Fruit fly (Drosophila melanogaster) whole organism, embryonic: ENCODE measurements around the gene CG5644.
A peak's percentile ranks its signal among the peaks of the same experiment; 100 is the strongest.

Experiments
- Adf1 ChIP-seq: fragments of 200-800 bp; sonication (Bioruptor generic); IDR thresholded peaks from 2 replicates; pipeline ENCODE4 v1.3.6; 2022; ENCODE audit warnings: missing biosample characterization, missing genetic modification characterization
- BtbVII ChIP-seq: fragments of 200-800 bp; sonication (Bioruptor generic); optimal IDR thresholded peaks from 3 replicates; lab custom pipeline; 2017; ENCODE audit warnings: missing biosample characterization, mild to moderate bottlenecking, missing genetic modification characterization
- CG10267 ChIP-seq: fragments of 200-800 bp; sonication (Bioruptor generic); optimal IDR thresholded peaks from 2 replicates; lab custom pipeline; 2018; ENCODE audit warnings: missing biosample characterization, mild to moderate bottlenecking, missing genetic modification characterization, moderate library complexity
- CG10321 ChIP-seq: fragments of 200-800 bp; sonication (Bioruptor generic); IDR thresholded peaks from 2 replicates; pipeline ENCODE4 v1.3.6; 2022; ENCODE audit warnings: missing biosample characterization, missing genetic modification characterization
- CG10979 ChIP-seq: fragments of 200-800 bp; sonication (Bioruptor generic); optimal IDR thresholded peaks from 2 replicates; lab custom pipeline; 2018; ENCODE audit warnings: missing biosample characterization, mild to moderate bottlenecking, missing genetic modification characterization, moderate library complexity
- CG12942 ChIP-seq: fragments of 200-800 bp; sonication (Bioruptor generic); optimal IDR thresholded peaks from 3 replicates; lab custom pipeline; 2016; ENCODE audit warnings: missing biosample characterization, missing genetic modification characterization
- CG14014 ChIP-seq: fragments of 200-800 bp; sonication (Bioruptor generic); IDR thresholded peaks from 2 replicates; pipeline ENCODE4 v1.3.6; 2022; ENCODE audit warnings: missing biosample characterization, missing genetic modification characterization
- CG16813 ChIP-seq: fragments of 200-800 bp; sonication (Bioruptor generic); IDR thresholded peaks from 3 replicates; pipeline ENCODE4 v1.3.6; 2022; ENCODE audit warnings: missing biosample characterization, missing genetic modification characterization; ENCODE audit not compliant: partially characterized antibody
- CG17328 ChIP-seq: fragments of 200-800 bp; sonication (Bioruptor generic); IDR thresholded peaks from 2 replicates; pipeline ENCODE4 v1.3.6; 2022; ENCODE audit warnings: missing biosample characterization, missing genetic modification characterization
- CG17361 ChIP-seq: fragments of 200-800 bp; sonication (Bioruptor generic); IDR thresholded peaks from 3 replicates; pipeline ENCODE4 v1.3.6; 2022; ENCODE audit warnings: missing biosample characterization, missing genetic modification characterization
- CG2678 ChIP-seq: fragments of 200-800 bp; sonication (Bioruptor generic); optimal IDR thresholded peaks from 3 replicates; lab custom pipeline; 2019; ENCODE audit warnings: missing biosample characterization, mild to moderate bottlenecking, missing genetic modification characterization, moderate library complexity
- CG3163 ChIP-seq: fragments of 200-800 bp; sonication (Bioruptor generic); optimal IDR thresholded peaks from 3 replicates; lab custom pipeline; 2016; ENCODE audit warnings: missing biosample characterization, missing genetic modification characterization
- CG34376 ChIP-seq: fragments of 200-800 bp; sonication (Bioruptor generic); optimal IDR thresholded peaks from 2 replicates; lab custom pipeline; 2018; ENCODE audit warnings: missing biosample characterization, mild to moderate bottlenecking, missing genetic modification characterization
- CG3847 ChIP-seq: fragments of 200-800 bp; sonication (Bioruptor generic); IDR thresholded peaks from 2 replicates; pipeline ENCODE4 v1.3.6; 2022; ENCODE audit warnings: missing biosample characterization, missing genetic modification characterization
- CG4707 ChIP-seq: fragments of 200-800 bp; sonication (Bioruptor generic); optimal IDR thresholded peaks from 2 replicates; lab custom pipeline; 2018; ENCODE audit warnings: missing biosample characterization, mild to moderate bottlenecking, missing genetic modification characterization, moderate library complexity
- CG6654 ChIP-seq: fragments of 200-800 bp; sonication (Bioruptor generic); optimal IDR thresholded peaks from 2 replicates; lab custom pipeline; 2017; ENCODE audit warnings: missing biosample characterization, mild to moderate bottlenecking, missing genetic modification characterization
- CG7357 ChIP-seq: fragments of 200-800 bp; sonication (Bioruptor generic); IDR thresholded peaks from 3 replicates; pipeline ENCODE4 v1.3.6; 2022; ENCODE audit warnings: missing biosample characterization, missing genetic modification characterization
- CG7987 ChIP-seq: fragments of 200-800 bp; sonication (Bioruptor generic); optimal IDR thresholded peaks from 2 replicates; lab custom pipeline; 2018; ENCODE audit warnings: missing biosample characterization, mild to moderate bottlenecking, missing genetic modification characterization, moderate library complexity
- CG8359 ChIP-seq: fragments of 200-800 bp; sonication (Bioruptor generic); optimal IDR thresholded peaks from 2 replicates; lab custom pipeline; 2017; ENCODE audit warnings: missing biosample characterization, mild to moderate bottlenecking, missing genetic modification characterization, borderline replicate concordance
- Dip3 ChIP-seq: fragments of 200-800 bp; sonication (Bioruptor generic); optimal IDR thresholded peaks from 3 replicates; lab custom pipeline; 2016; ENCODE audit warnings: missing biosample characterization, missing genetic modification characterization
- Drgx ChIP-seq: fragments of 200-800 bp; sonication (Bioruptor generic); IDR thresholded peaks from 2 replicates; pipeline ENCODE4 v1.3.6; 2022; ENCODE audit warnings: missing biosample characterization, missing genetic modification characterization
- E2f1 ChIP-seq: fragments of 200-800 bp; sonication (Bioruptor generic); IDR thresholded peaks from 2 replicates; pipeline ENCODE4 v1.3.6; 2022; ENCODE audit warnings: missing biosample characterization, missing genetic modification characterization
- Ets65A ChIP-seq: fragments of 200-800 bp; sonication (Bioruptor generic); peaks from one replicate; lab custom pipeline; 2016; ENCODE audit warnings: missing biosample characterization, missing genetic modification characterization
- GATAe ChIP-seq: fragments of 200-800 bp; sonication (Bioruptor generic); conservative IDR thresholded peaks from 2 replicates; pipeline ENCODE4 v1.3.6; 2022; ENCODE audit warnings: missing biosample characterization, missing genetic modification characterization
- Hey ChIP-seq: fragments of 200-800 bp; sonication (Bioruptor generic); optimal IDR thresholded peaks from 3 replicates; lab custom pipeline; 2018; ENCODE audit warnings: missing biosample characterization, mild to moderate bottlenecking, missing genetic modification characterization
- Lpt ChIP-seq: fragments of >200 bp; optimal IDR thresholded peaks from 2 replicates; lab custom pipeline; 2018; ENCODE audit warnings: missing biosample characterization, missing genetic modification characterization
- Med ChIP-seq: fragments of 200-800 bp; sonication (Bioruptor generic); peaks from one replicate; lab custom pipeline; 2016; ENCODE audit warnings: missing biosample characterization, missing genetic modification characterization, mild to moderate bottlenecking, inconsistent platforms, moderate library complexity
- Mrtf ChIP-seq: fragments of 200-800 bp; sonication (Bioruptor generic); IDR thresholded peaks from 3 replicates; pipeline ENCODE4 v1.3.6; 2022; ENCODE audit warnings: missing biosample characterization, missing genetic modification characterization
- NK7.1 ChIP-seq: fragments of 200-800 bp; sonication (Bioruptor generic); optimal IDR thresholded peaks from 3 replicates; lab custom pipeline; 2016; ENCODE audit warnings: missing biosample characterization, missing genetic modification characterization
- Nf-YA ChIP-seq: fragments of 200-800 bp; sonication (Bioruptor generic); IDR thresholded peaks from 2 replicates; pipeline ENCODE4 v1.3.6; 2022; ENCODE audit warnings: missing biosample characterization, missing genetic modification characterization
- Sry-δ ChIP-seq: fragments of 200-800 bp; sonication (Bioruptor generic); optimal IDR thresholded peaks from 2 replicates; lab custom pipeline; 2016; ENCODE audit warnings: missing biosample characterization, missing genetic modification characterization
- bbx ChIP-seq: fragments of 200-800 bp; sonication (Bioruptor generic); IDR thresholded peaks from 2 replicates; pipeline ENCODE4 v1.3.6; 2022; ENCODE audit warnings: missing biosample characterization, missing genetic modification characterization; ENCODE audit not compliant: partially characterized antibody
- bcd ChIP-seq: fragments of 200-800 bp; sonication (Bioruptor generic); optimal IDR thresholded peaks from 2 replicates; lab custom pipeline; 2017; ENCODE audit warnings: missing biosample characterization, mild to moderate bottlenecking, missing genetic modification characterization
- chif ChIP-seq, 2 experiments: fragments of 200-800 bp; sonication (Bioruptor generic); optimal IDR thresholded peaks; 3 replicates each; lab custom pipeline; 2016; ENCODE audit warnings: missing biosample characterization in 2 of 2, missing genetic modification characterization in 2 of 2
- ci ChIP-seq: fragments of 200-800 bp; sonication (Bioruptor generic); IDR thresholded peaks from 3 replicates; pipeline ENCODE4 v1.3.6; 2022; ENCODE audit warnings: missing biosample characterization, missing genetic modification characterization
- dati ChIP-seq: fragments of 200-800 bp; sonication (Bioruptor generic); IDR thresholded peaks from 2 replicates; pipeline ENCODE4 v1.3.6; 2022; ENCODE audit warnings: missing biosample characterization, missing genetic modification characterization
- dysf ChIP-seq: fragments of 200-800 bp; sonication (Bioruptor generic); IDR thresholded peaks from 3 replicates; pipeline ENCODE4 v1.3.6; 2022; ENCODE audit warnings: missing biosample characterization, missing genetic modification characterization
- fu2 ChIP-seq: fragments of 200-800 bp; sonication (Bioruptor generic); optimal IDR thresholded peaks from 2 replicates; lab custom pipeline; 2016; ENCODE audit warnings: missing biosample characterization, missing genetic modification characterization
- kah ChIP-seq: fragments of 200-800 bp; sonication (Bioruptor generic); optimal IDR thresholded peaks from 2 replicates; lab custom pipeline; 2018; ENCODE audit warnings: missing biosample characterization, mild to moderate bottlenecking, missing genetic modification characterization
- kni ChIP-seq: fragments of 200-800 bp; sonication (Bioruptor generic); optimal IDR thresholded peaks from 3 replicates; lab custom pipeline; 2017; ENCODE audit warnings: mild to moderate bottlenecking, missing biosample characterization, missing genetic modification reagents, missing genetic modification characterization
- pb ChIP-seq: fragments of 200-800 bp; sonication (Bioruptor generic); optimal IDR thresholded peaks from 3 replicates; lab custom pipeline; 2016; ENCODE audit warnings: missing biosample characterization, missing genetic modification characterization
- peb ChIP-seq: fragments of 200-800 bp; sonication (Bioruptor generic); IDR thresholded peaks from 2 replicates; pipeline ENCODE4 v1.3.6; 2022; ENCODE audit warnings: missing biosample characterization, missing genetic modification characterization
- pnt ChIP-seq: fragments of 200-800 bp; sonication (Bioruptor generic); optimal IDR thresholded peaks from 3 replicates; lab custom pipeline; 2016; ENCODE audit warnings: missing biosample characterization, missing genetic modification characterization
- pros ChIP-seq: fragments of 200-800 bp; sonication (Bioruptor generic); optimal IDR thresholded peaks from 3 replicates; lab custom pipeline; 2019; ENCODE audit warnings: missing biosample characterization, mild to moderate bottlenecking, missing genetic modification characterization, moderate library complexity
- psq ChIP-seq: fragments of 200-800 bp; sonication (Bioruptor generic); optimal IDR thresholded peaks from 2 replicates; lab custom pipeline; 2017; ENCODE audit warnings: missing biosample characterization, missing genetic modification characterization
- pum ChIP-seq: fragments of 200-800 bp; sonication (Bioruptor generic); optimal IDR thresholded peaks from 2 replicates; lab custom pipeline; 2016; ENCODE audit warnings: missing biosample characterization, missing genetic modification characterization
- sd ChIP-seq: fragments of 200-800 bp; sonication (Bioruptor generic); optimal IDR thresholded peaks from 3 replicates; lab custom pipeline; 2018; ENCODE audit warnings: missing biosample characterization, mild to moderate bottlenecking, missing genetic modification characterization, moderate library complexity
- sqz ChIP-seq: fragments of 200-800 bp; sonication (Bioruptor generic); optimal IDR thresholded peaks from 3 replicates; lab custom pipeline; 2018; ENCODE audit warnings: missing biosample characterization, mild to moderate bottlenecking, missing genetic modification characterization
- ssp ChIP-seq: fragments of 200-800 bp; sonication (Bioruptor generic); IDR thresholded peaks from 2 replicates; pipeline ENCODE4 v1.3.6; 2022; ENCODE audit warnings: missing biosample characterization, missing genetic modification characterization
- tup ChIP-seq: fragments of 200-800 bp; sonication (Bioruptor generic); optimal IDR thresholded peaks from 2 replicates; lab custom pipeline; 2016; ENCODE audit warnings: missing biosample characterization, mild to moderate bottlenecking, missing genetic modification characterization, moderate library complexity

The CG5644 gene

dm6 chr3L:8974478-8975477 lies 4.9 kb downstream of the CG5644 start, which contains the start of the genes pix and Srp68 (continued):
- TF ChIP-seq kni (GFP tag; lab: Kevin White, UChicago) = no peak
- TF ChIP-seq fu2 (GFP tag; lab: Kevin White, UChicago) = peak; percentile 36
- no peak for TF ChIP-seq CG7357 (GFP tag; lab: Robert Waterston, UW)
- no peak for TF ChIP-seq dati (GFP tag; lab: Robert Waterston, UW)
- TF ChIP-seq Ets65A = peak; percentile 92
- peak; percentile 51 for TF ChIP-seq bcd (GFP tag; lab: Kevin White, UChicago)
- peak; percentile 30 for TF ChIP-seq CG34376 (GFP tag; lab: Kevin White, UChicago)
- no peak for TF ChIP-seq CG2678
- no peak for TF ChIP-seq sd (tag; lab: Kevin White, UChicago)
- peak; percentile 9 for TF ChIP-seq pum (GFP tag; lab: Kevin White, UChicago)
- no peak for TF ChIP-seq NK7.1 (GFP tag; lab: Kevin White, UChicago)
- TF ChIP-seq Dip3 = peak; percentile 49
- peak; percentile 84 for TF ChIP-seq Sry-δ
- no peak for TF ChIP-seq Adf1 (GFP tag; lab: Robert Waterston, UW)
- TF ChIP-seq Drgx (GFP tag; lab: Robert Waterston, UW) = no peak
- no peak for TF ChIP-seq E2f1
- TF ChIP-seq CG10267 = peak; percentile 99
- TF ChIP-seq Lpt = no peak
- no peak for TF ChIP-seq GATAe
- no peak for TF ChIP-seq bbx (GFP tag; lab: Robert Waterston, UW)
- no peak for TF ChIP-seq pros (GFP tag; lab: Kevin White, UChicago)
- TF ChIP-seq Mrtf (GFP tag; lab: Robert Waterston, UW) = no peak
- no peak for TF ChIP-seq peb (GFP tag; lab: Robert Waterston, UW)
- peak; percentile 13 to 47 for TF ChIP-seq chif (GFP tag; optimal IDR thresholded peaks at IDR 0.05; lab: Kevin White, UChicago)
- TF ChIP-seq CG12942 (GFP tag; lab: Kevin White, UChicago) = peak; percentile 31
- peak; percentile 26 for TF ChIP-seq kah (GFP tag; lab: Kevin White, UChicago)
- TF ChIP-seq CG6654 (GFP tag; lab: Kevin White, UChicago) = no peak
- TF ChIP-seq pb = no peak
- no peak for TF ChIP-seq CG7987 (GFP tag; lab: Kevin White, UChicago)
- TF ChIP-seq CG4707 = no peak
- TF ChIP-seq Nf-YA (GFP tag; lab: Robert Waterston, UW) = no peak
- TF ChIP-seq CG17361 = peak; percentile 88
- TF ChIP-seq ssp (GFP tag; lab: Robert Waterston, UW) = no peak
- no peak for TF ChIP-seq Hey (tag; lab: Kevin White, UChicago)
- peak; percentile 82 for TF ChIP-seq Med (GFP tag; lab: Kevin White, UChicago)
- TF ChIP-seq CG14014 (GFP tag; lab: Robert Waterston, UW) = no peak; the same call in 1 of the 2 replicates
- no peak for TF ChIP-seq CG8359
- no peak for TF ChIP-seq CG10321 (GFP tag; lab: Robert Waterston, UW)
- TF ChIP-seq BtbVII (GFP tag; lab: Kevin White, UChicago) = no peak
- TF ChIP-seq CG16813 (GFP tag; lab: Robert Waterston, UW) = peak; percentile 88
- peak; percentile 47; the same call in 1 of the 3 replicates for TF ChIP-seq dysf (GFP tag; lab: Robert Waterston, UW)
- no peak for TF ChIP-seq sqz (GFP tag; lab: Kevin White, UChicago)
- peak; percentile 3 for TF ChIP-seq psq (GFP tag; lab: Kevin White, UChicago)
- TF ChIP-seq CG3163 = peak; percentile 11
- no peak for TF ChIP-seq pnt (GFP tag; lab: Kevin White, UChicago)
- no peak for TF ChIP-seq ci
- peak; percentile 42 for TF ChIP-seq CG10979 (tag; lab: Kevin White, UChicago)
- no peak for TF ChIP-seq tup (GFP tag; lab: Kevin White, UChicago)
- TF ChIP-seq CG3847 (GFP tag; lab: Robert Waterston, UW) = peak; percentile 77
- TF ChIP-seq CG17328 (GFP tag; lab: Robert Waterston, UW) = no peak
